Worm (Caenorhabditis elegans): ENCODE data around the gene F41H10.2.

ce11 chrIV:5391507-5392057 is 10.1 kb downstream of the F41H10.2 start, which contains the start of the genes htp-1 and ZK616.5:
- TF ChIP-seq tbx-37 (GFP tag; conservative IDR thresholded peaks at IDR 0.05) (no peak), ceh-36 (tag; optimal IDR thresholded peaks at IDR 0.05) (no peak), ama-1 (optimal IDR thresholded peaks at IDR 0.05) (no peak), hmbx-1 (tag; optimal IDR thresholded peaks at IDR 0.05) (no peak), ceh-13 (GFP tag; optimal IDR thresholded peaks at IDR 0.05) (no peak), tbx-11 (GFP tag; IDR thresholded peaks at IDR 0.05) (no peak), aly-1 (tag; optimal IDR thresholded peaks at IDR 0.05) (no peak), B0310.2 (tag; optimal IDR thresholded peaks at IDR 0.05) (no peak), ets-7 (tag; optimal IDR thresholded peaks at IDR 0.05) (no peak), sea-1 (GFP tag; conservative IDR thresholded peaks at IDR 0.05) (no peak), hmg-4 (GFP tag; optimal IDR thresholded peaks at IDR 0.05) (no peak), flt-1 (GFP tag; IDR thresholded peaks at IDR 0.05) (no peak), pes-1 (GFP tag; IDR thresholded peaks at IDR 0.05) (no peak)
